Worm (Caenorhabditis elegans): ENCODE results near the gene F18C5.10.

F18C5.10 gene

ce11 chrII:6597507-6597906, 36.3 kb upstream of the F18C5.10 start:
- TF ChIP-seq D2030.7 (GFP tag; IDR thresholded peaks at IDR 0.05), result 0 out of 2 replicates have a peak, but pooled peaks have one; percentile 29
- TF ChIP-seq dpff-1 (tag; optimal IDR thresholded peaks at IDR 0.05), result no peak
- TF ChIP-seq hrde-1 (tag; optimal IDR thresholded peaks at IDR 0.05; ENCODE audit: borderline replicate concordance), result no peak
- peak; percentile 83 for TF ChIP-seq lsl-1 (GFP tag; optimal IDR thresholded peaks at IDR 0.05)
- TF ChIP-seq efl-1 (GFP tag; optimal IDR thresholded peaks at IDR 0.05), result peak; percentile 15
- no peak for TF ChIP-seq ztf-6 (GFP tag; IDR thresholded peaks at IDR 0.05)
- peak; percentile 27 for TF ChIP-seq xnd-1 (tag; optimal IDR thresholded peaks at IDR 0.05)
- TF ChIP-seq madf-8 (GFP tag; conservative IDR thresholded peaks at IDR 0.05), result peak; percentile 62
- peak; percentile 83 for TF ChIP-seq F33H1.4 (GFP tag; IDR thresholded peaks at IDR 0.05)
- peak; percentile 81 for TF ChIP-seq madf-6 (GFP tag; IDR thresholded peaks at IDR 0.05)

DNA sequence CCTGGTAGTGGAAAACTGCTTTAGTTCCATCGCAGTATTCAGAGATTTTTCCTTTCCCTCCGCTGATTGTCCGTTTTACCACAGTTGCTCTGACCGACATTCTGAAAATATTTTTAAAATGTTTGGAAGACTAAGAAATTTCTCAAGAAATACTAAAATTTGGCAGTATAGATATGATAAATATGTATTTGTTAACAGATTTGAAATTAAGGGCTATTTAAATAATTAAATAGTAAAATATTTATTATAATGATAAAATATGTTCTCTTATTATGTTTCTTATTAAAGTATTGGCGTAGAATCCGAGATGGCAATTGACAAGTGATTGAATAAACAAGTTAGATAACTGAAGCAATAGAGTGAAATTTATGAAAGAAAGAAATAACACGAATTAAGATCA, 32.9 kb upstream of the F18C5.10 start, which contains the start of gene aipr-1:
Gene aipr-1, minus strand, starts transcription at position 101 of the 400 bp plus-strand sequence.
- TF ChIP-seq rec-8 (tag; optimal IDR thresholded peaks at IDR 0.05), result no peak
- TF ChIP-seq madf-3 (GFP tag; IDR thresholded peaks at IDR 0.05), result no peak
- TF ChIP-seq dox-1 (GFP tag; IDR thresholded peaks at IDR 0.05), result no peak
- TF ChIP-seq nhr-90 (tag; optimal IDR thresholded peaks at IDR 0.05), result no peak
- TF ChIP-seq tlf-1 (GFP tag; optimal IDR thresholded peaks at IDR 0.05), result no peak
- TF ChIP-seq nfya-1 (tag; optimal IDR thresholded peaks at IDR 0.05; ENCODE audit: borderline replicate concordance, insufficient read depth), result no peak
- TF ChIP-seq Y56A3A.18 (GFP tag; IDR thresholded peaks at IDR 0.05), result no peak
- TF ChIP-seq B0336.3 (GFP tag; IDR thresholded peaks at IDR 0.05), result no peak
- TF ChIP-seq K11D2.4 (GFP tag; IDR thresholded peaks at IDR 0.05), result no peak
- no peak for TF ChIP-seq mel-28 (tag; optimal IDR thresholded peaks at IDR 0.05; ENCODE audit: borderline replicate concordance)
- TF ChIP-seq mxl-1 (tag; optimal IDR thresholded peaks at IDR 0.05), result no peak
- TF ChIP-seq Y95B8A.8 (GFP tag; IDR thresholded peaks at IDR 0.05), result no peak
- TF ChIP-seq xnd-1 (tag; optimal IDR thresholded peaks at IDR 0.05), result no peak
- TF ChIP-seq ztf-26 (tag; optimal IDR thresholded peaks at IDR 0.05), result no peak
- TF ChIP-seq ceh-100 (GFP tag; IDR thresholded peaks at IDR 0.05), result no peak
- no peak for TF ChIP-seq tbx-9 (tag; optimal IDR thresholded peaks at IDR 0.05; ENCODE audit: borderline replicate concordance)

- TF ChIP-seq unc-130 (GFP tag; optimal IDR thresholded peaks at IDR 0.05) (no peak), mcd-1 (GFP tag; IDR thresholded peaks at IDR 0.05) (no peak), Y79H2A.3 (GFP tag; conservative IDR thresholded peaks at IDR 0.05) (no peak), lin-35 (GFP tag; optimal IDR thresholded peaks at IDR 0.05) (no peak), pbrm-1 (GFP tag; IDR thresholded peaks at IDR 0.05) (no peak), Y53G8AR.9 (GFP tag; conservative IDR thresholded peaks at IDR 0.05) (no peak), madf-3 (GFP tag; IDR thresholded peaks at IDR 0.05) (no peak), pha-4 (tag; optimal IDR thresholded peaks at IDR 0.05) (no peak), B0019.2 (GFP tag; conservative IDR thresholded peaks at IDR 0.05) (no peak), nfya-1 (tag; optimal IDR thresholded peaks at IDR 0.05; ENCODE audit: borderline replicate concordance, insufficient read depth) (no peak), nhr-120 (GFP tag; IDR thresholded peaks at IDR 0.05) (no peak), F33H1.4 (GFP tag; IDR thresholded peaks at IDR 0.05) (no peak), ztf-26 (tag; optimal IDR thresholded peaks at IDR 0.05) (no peak), gei-17 (GFP tag; optimal IDR thresholded peaks at IDR 0.05) (no peak), chd-7 (tag; optimal IDR thresholded peaks at IDR 0.05) (no peak), hmg-20 (GFP tag; IDR thresholded peaks at IDR 0.05) (no peak)
These were observed 31.0 kb upstream of the F18C5.10 start, which contains the start of gene C56C10.9 for ce11 chrII:6592251-6592650. C56C10.9 (minus strand) TSS chrII:6592351.
